Worm (Caenorhabditis elegans) whole organism, late embryonic: ENCODE measurements around the gene skr-14.
A peak's percentile ranks its signal among the peaks of the same experiment; 100 is the strongest.

Experiments
- C08G9.2 ChIP-seq: sonication (generic microtip); optimal IDR thresholded peaks from 2 replicates; lab custom pipeline; 2016; ENCODE audit warnings: mild to moderate bottlenecking, missing genetic modification characterization, moderate library complexity, missing compliant biosample characterization
- C38D4.7 ChIP-seq: fragments of 200-800 bp; sonication (Bioruptor generic); optimal IDR thresholded peaks from 2 replicates; lab custom pipeline; 2018; ENCODE audit warnings: mild to moderate bottlenecking, missing genetic modification characterization, moderate library complexity, missing compliant biosample characterization
- F13H6.1 ChIP-seq: sonication (generic microtip); optimal IDR thresholded peaks from 2 replicates; lab custom pipeline; 2016; ENCODE audit warnings: missing genetic modification characterization, missing compliant biosample characterization
- T23F11.4 ChIP-seq: fragments of 200-800 bp; sonication (Bioruptor generic); optimal IDR thresholded peaks from 2 replicates; lab custom pipeline; 2018; ENCODE audit warnings: mild to moderate bottlenecking, missing genetic modification characterization, missing compliant biosample characterization
- Y22D7AL.16 ChIP-seq: sonication (generic microtip); optimal IDR thresholded peaks from 2 replicates; lab custom pipeline; 2016; ENCODE audit warnings: missing genetic modification characterization, missing compliant biosample characterization
- ceh-2 ChIP-seq: sonication (generic microtip); optimal IDR thresholded peaks from 2 replicates; lab custom pipeline; 2016; ENCODE audit warnings: missing genotype, missing genetic modification characterization, missing compliant biosample characterization
- ceh-22 ChIP-seq: sonication (generic microtip); optimal IDR thresholded peaks from 2 replicates; lab custom pipeline; 2017; ENCODE audit warnings: missing biosample characterization, missing genetic modification characterization
- ceh-24 ChIP-seq: sonication (generic microtip); optimal IDR thresholded peaks from 2 replicates; lab custom pipeline; 2016; ENCODE audit warnings: mild to moderate bottlenecking, missing genetic modification characterization, missing compliant biosample characterization
- ceh-30 ChIP-seq: fragments of 150-350 bp; optimal IDR thresholded peaks from 2 replicates; lab custom pipeline; 2014; ENCODE audit warnings: missing biosample characterization, missing genetic modification characterization
- ceh-31 ChIP-seq: sonication (generic microtip); optimal IDR thresholded peaks from 2 replicates; lab custom pipeline; 2016; ENCODE audit warnings: missing genetic modification characterization, missing compliant biosample characterization
- ceh-45 ChIP-seq: fragments of 200-800 bp; sonication (Bioruptor generic); IDR thresholded peaks from 2 replicates; pipeline ENCODE4 v1.3.6; 2022; ENCODE audit warnings: missing genetic modification reagents, missing genetic modification characterization, missing compliant biosample characterization
- ceh-6 ChIP-seq: fragments of 200-800 bp; sonication (Bioruptor generic); optimal IDR thresholded peaks from 2 replicates; lab custom pipeline; 2018; ENCODE audit warnings: mild to moderate bottlenecking, missing genetic modification characterization, missing compliant biosample characterization
- ceh-9 ChIP-seq: sonication (generic microtip); optimal IDR thresholded peaks from 2 replicates; lab custom pipeline; 2016; ENCODE audit warnings: mild to moderate bottlenecking, missing genetic modification characterization, inconsistent platforms, missing compliant biosample characterization
- che-1 ChIP-seq: sonication (generic microtip); optimal IDR thresholded peaks from 2 replicates; lab custom pipeline; 2016; ENCODE audit warnings: mild to moderate bottlenecking, missing genetic modification characterization, missing compliant biosample characterization
- dmd-4 ChIP-seq: sonication (generic microtip); optimal IDR thresholded peaks from 2 replicates; lab custom pipeline; 2016; ENCODE audit warnings: borderline replicate concordance, missing genetic modification characterization, missing compliant biosample characterization
- dve-1 ChIP-seq: sonication (generic microtip); optimal IDR thresholded peaks from 2 replicates; lab custom pipeline; 2017; ENCODE audit warnings: antibody characterized with exemption, mild to moderate bottlenecking, missing genetic modification characterization, missing compliant biosample characterization
- elt-2 ChIP-seq: sonication (generic microtip); optimal IDR thresholded peaks from 2 replicates; lab custom pipeline; 2016; ENCODE audit warnings: missing genetic modification reagents, missing genetic modification characterization, missing compliant biosample characterization
- elt-4 ChIP-seq: sonication (generic microtip); optimal IDR thresholded peaks from 2 replicates; lab custom pipeline; 2016; ENCODE audit warnings: missing genetic modification characterization, missing compliant biosample characterization
- ets-4 ChIP-seq: sonication (generic microtip); optimal IDR thresholded peaks from 2 replicates; lab custom pipeline; 2016; ENCODE audit warnings: missing genetic modification characterization, missing compliant biosample characterization
- eyg-1 ChIP-seq: sonication (generic microtip); optimal IDR thresholded peaks from 2 replicates; lab custom pipeline; 2016; ENCODE audit warnings: missing genotype, missing genetic modification characterization, missing compliant biosample characterization
- fax-1 ChIP-seq: sonication (generic microtip); optimal IDR thresholded peaks from 2 replicates; lab custom pipeline; 2016; ENCODE audit warnings: missing genotype, missing genetic modification characterization, missing compliant biosample characterization
- hlh-13 ChIP-seq: fragments of 200-800 bp; sonication (Bioruptor generic); optimal IDR thresholded peaks from 2 replicates; lab custom pipeline; 2018; ENCODE audit warnings: mild to moderate bottlenecking, missing genetic modification characterization, missing compliant biosample characterization
- hlh-6 ChIP-seq: sonication (generic microtip); optimal IDR thresholded peaks from 2 replicates; lab custom pipeline; 2016; ENCODE audit warnings: missing genotype, missing genetic modification characterization, missing compliant biosample characterization
- hlh-8 ChIP-seq: sonication (generic microtip); optimal IDR thresholded peaks from 2 replicates; lab custom pipeline; 2016; ENCODE audit warnings: missing genotype, missing genetic modification characterization, missing compliant biosample characterization
- lim-6 ChIP-seq: sonication (generic microtip); optimal IDR thresholded peaks from 2 replicates; lab custom pipeline; 2016; ENCODE audit warnings: missing genetic modification characterization, missing compliant biosample characterization
- nfya-1 ChIP-seq: sonication (generic microtip); optimal IDR thresholded peaks from 2 replicates; lab custom pipeline; 2017; ENCODE audit warnings: missing genetic modification characterization, mild to moderate bottlenecking, missing compliant biosample characterization, antibody characterized with exemption, moderate library complexity
- npax-4 ChIP-seq: sonication (generic microtip); optimal IDR thresholded peaks from 2 replicates; lab custom pipeline; 2016; ENCODE audit warnings: missing genetic modification characterization, missing compliant biosample characterization
- pag-3 ChIP-seq: sonication (generic microtip); optimal IDR thresholded peaks from 2 replicates; lab custom pipeline; 2016; ENCODE audit warnings: missing compliant biosample characterization, missing genetic modification characterization, borderline replicate concordance
- pha-2 ChIP-seq: sonication (generic microtip); optimal IDR thresholded peaks from 2 replicates; lab custom pipeline; 2017; ENCODE audit warnings: mild to moderate bottlenecking, missing genetic modification characterization, missing compliant biosample characterization
- rnt-1 ChIP-seq: sonication (generic microtip); optimal IDR thresholded peaks from 2 replicates; lab custom pipeline; 2016; ENCODE audit warnings: missing genetic modification characterization, missing compliant biosample characterization
- sdc-2 ChIP-seq: sonication (generic microtip); optimal IDR thresholded peaks from 2 replicates; lab custom pipeline; 2016; ENCODE audit warnings: missing genotype, missing genetic modification characterization, missing compliant biosample characterization
- syd-9 ChIP-seq: sonication (generic microtip); optimal IDR thresholded peaks from 2 replicates; lab custom pipeline; 2016; ENCODE audit warnings: mild to moderate bottlenecking, missing genetic modification characterization, moderate library complexity, missing compliant biosample characterization
- tbx-2 ChIP-seq: sonication (generic microtip); optimal IDR thresholded peaks from 2 replicates; lab custom pipeline; 2016; ENCODE audit warnings: missing genetic modification characterization, missing compliant biosample characterization
- tbx-7 ChIP-seq: sonication (generic microtip); optimal IDR thresholded peaks from 2 replicates; lab custom pipeline; 2016; ENCODE audit warnings: missing genotype, missing genetic modification characterization, missing compliant biosample characterization
- unc-3 ChIP-seq, 2 experiments: fragments of 200-800 bp in 1 of 2; sonication (Bioruptor generic) in 1 of 2; sonication (generic microtip) in 1 of 2; conservative IDR thresholded peaks in 1 of 2; optimal IDR thresholded peaks in 1 of 2; 2 replicates each; pipeline versions ENCODE4 v1.3.6 to Lab custom; 2016 to 2022; ENCODE audit warnings: missing compliant biosample characterization in 2 of 2, missing genetic modification characterization in 2 of 2, missing genetic modification reagents in 1 of 2
- unc-86 ChIP-seq: sonication (generic microtip); optimal IDR thresholded peaks from 2 replicates; lab custom pipeline; 2016; ENCODE audit warnings: missing genetic modification characterization, missing compliant biosample characterization
- zip-5 ChIP-seq: sonication (generic microtip); optimal IDR thresholded peaks from 2 replicates; lab custom pipeline; 2016; ENCODE audit warnings: missing genetic modification characterization, missing compliant biosample characterization

skr-14 gene

DNA sequence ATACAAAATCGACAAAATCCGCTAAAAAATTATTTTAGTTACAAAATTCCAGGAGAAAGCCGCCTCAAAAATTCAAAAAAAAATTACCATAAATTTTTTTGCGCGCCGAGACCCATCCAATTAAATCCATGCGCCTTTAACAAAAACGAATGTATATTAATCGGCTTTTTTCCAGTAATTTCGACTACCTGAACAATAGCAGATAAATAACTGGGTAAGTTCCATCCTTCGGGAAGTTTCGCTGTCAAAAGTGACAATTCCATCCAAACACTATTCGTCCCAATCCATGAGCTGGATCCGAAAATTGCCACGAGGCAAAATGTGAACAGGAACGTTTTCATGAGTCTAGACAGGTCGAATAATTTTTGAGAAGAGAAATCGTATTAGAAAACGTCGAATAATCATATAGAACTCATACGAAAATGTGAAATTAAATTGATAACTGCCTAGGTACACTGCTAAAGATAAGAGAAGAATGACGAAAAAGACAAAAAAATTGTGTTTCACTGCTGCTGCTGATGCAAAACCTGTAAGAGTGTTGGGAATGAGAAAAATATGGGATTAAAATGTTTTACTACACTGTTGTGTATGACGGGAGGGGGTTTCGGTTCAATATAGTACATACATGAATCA, 21.5 kb upstream of the skr-14 start, which contains the start of gene rft-1:
Gene rft-1, minus strand, starts transcription at position 475 of the 633 bp plus-strand sequence.
- TF ChIP-seq unc-86 (tag; lab: Kevin White, UChicago) (no peak), elt-4 (tag; lab: Kevin White, UChicago) (no peak), sdc-2 (no peak), unc-3 (GFP tag; conservative IDR thresholded peaks at IDR 0.05; lab: Robert Waterston, UW) (no peak), unc-3 (tag; optimal IDR thresholded peaks at IDR 0.05; lab: Kevin White, UChicago) (no peak), ceh-22 (tag; lab: Kevin White, UChicago) (no peak), C08G9.2 (tag; lab: Kevin White, UChicago) (no peak), ets-4 (tag; lab: Kevin White, UChicago) (no peak), ceh-9 (tag; lab: Kevin White, UChicago) (no peak), ceh-45 (GFP tag; lab: Robert Waterston, UW) (no peak), T23F11.4 (GFP tag; lab: Kevin White, UChicago) (no peak)

- TF ChIP-seq eyg-1 (no peak), ceh-30 (no peak), ceh-31 (tag; lab: Kevin White, UChicago) (no peak), rnt-1 (tag; lab: Kevin White, UChicago) (no peak), dve-1 (no peak), ceh-9 (tag; lab: Kevin White, UChicago) (no peak), Y22D7AL.16 (tag; lab: Kevin White, UChicago) (no peak), syd-9 (tag; lab: Kevin White, UChicago) (no peak), ceh-45 (GFP tag; lab: Robert Waterston, UW) (no peak), T23F11.4 (GFP tag; lab: Kevin White, UChicago) (no peak), nfya-1 (tag; lab: Kevin White, UChicago) (no peak), tbx-2 (tag; lab: Kevin White, UChicago) (no peak), hlh-6 (tag; lab: Kevin White, UChicago) (no peak), zip-5 (no peak), npax-4 (tag; lab: Kevin White, UChicago) (no peak), ceh-6 (GFP tag; lab: Kevin White, UChicago) (no peak)
These were observed 15.8 kb upstream of the skr-14 start for ce11 chrV:4437215-4437614.

DNA sequence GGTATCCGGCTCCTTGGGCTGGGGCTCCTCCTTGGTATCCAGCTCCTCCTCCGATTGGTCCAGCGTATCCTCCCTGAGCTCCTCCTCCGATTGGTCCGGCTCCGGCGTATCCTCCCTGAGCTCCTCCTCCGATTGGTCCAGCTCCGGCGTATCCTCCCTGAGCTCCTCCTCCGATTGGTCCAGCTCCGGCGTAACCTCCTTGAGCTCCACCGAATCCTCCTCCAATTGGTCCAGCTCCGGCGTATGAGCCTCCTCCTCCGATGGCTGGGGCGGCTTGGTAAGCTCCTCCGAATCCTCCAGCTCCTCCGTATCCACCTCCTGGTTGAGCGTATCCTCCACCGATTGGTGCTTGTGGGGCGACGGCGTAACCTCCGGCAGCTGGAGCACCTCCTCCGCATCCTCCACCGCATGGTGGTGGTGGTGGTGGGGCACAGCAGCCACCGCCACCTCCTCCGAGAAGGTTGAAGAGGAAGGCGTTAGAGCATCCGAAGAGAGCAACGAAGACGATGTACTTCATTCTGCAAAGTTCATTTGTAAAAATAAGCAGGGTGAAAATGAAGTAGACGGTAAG, 14.1 kb upstream of the skr-14 start, which contains the start of gene Y47D7A.13:
Gene Y47D7A.13, minus strand, starts transcription at position 517 of the 571 bp plus-strand sequence.
- TF ChIP-seq hlh-13 (no peak), fax-1 (no peak), pag-3 (tag; lab: Kevin White, UChicago) (no peak), dmd-4 (tag; lab: Kevin White, UChicago) (peak; percentile 39), lim-6 (tag; lab: Kevin White, UChicago) (no peak)

DNA sequence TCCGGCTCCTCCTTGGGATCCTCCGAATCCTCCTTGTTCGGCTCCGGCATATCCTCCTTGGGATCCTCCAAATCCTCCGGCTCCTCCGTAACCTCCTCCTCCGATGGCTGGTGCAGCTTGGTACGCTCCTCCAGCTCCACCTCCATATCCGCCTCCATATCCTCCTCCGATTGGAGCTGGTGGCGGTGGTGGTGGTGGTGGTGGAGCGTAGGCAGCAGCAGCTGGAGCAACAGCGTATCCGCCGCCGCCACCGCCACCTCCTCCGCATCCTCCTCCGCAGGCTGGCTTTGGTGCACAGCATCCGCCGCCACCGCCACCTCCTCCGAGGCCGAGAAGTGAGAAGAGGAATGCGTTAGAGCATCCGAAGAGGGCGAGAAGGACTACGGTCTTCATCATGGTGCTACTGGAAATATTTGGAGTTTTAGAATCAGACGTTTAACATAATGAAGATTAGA, 11.4 kb upstream of the skr-14 start, which contains the start of gene Y47D7A.15:
Gene Y47D7A.15, minus strand, starts transcription at position 405 of the 455 bp plus-strand sequence.
- TF ChIP-seq ceh-2 (tag; lab: Kevin White, UChicago) = no peak
- TF ChIP-seq lim-6 (tag; lab: Kevin White, UChicago) = no peak
- no peak for TF ChIP-seq syd-9 (tag; lab: Kevin White, UChicago)
- TF ChIP-seq ceh-31 (tag; lab: Kevin White, UChicago) = no peak
- no peak for TF ChIP-seq hlh-8
- TF ChIP-seq sdc-2 = no peak
- no peak for TF ChIP-seq T23F11.4 (GFP tag; lab: Kevin White, UChicago)
- no peak for TF ChIP-seq ceh-22 (tag; lab: Kevin White, UChicago)
- no peak for TF ChIP-seq che-1
- TF ChIP-seq ceh-45 (GFP tag; lab: Robert Waterston, UW) = no peak
- no peak for TF ChIP-seq pha-2
- TF ChIP-seq tbx-7 (tag; lab: Kevin White, UChicago) = no peak
- TF ChIP-seq hlh-6 (tag; lab: Kevin White, UChicago) = no peak
- TF ChIP-seq F13H6.1 = no peak
- no peak for TF ChIP-seq elt-2
- no peak for TF ChIP-seq unc-86 (tag; lab: Kevin White, UChicago)
- TF ChIP-seq C38D4.7 = no peak
- TF ChIP-seq ceh-24 (tag; lab: Kevin White, UChicago) = no peak
